Fruit fly (Drosophila melanogaster) whole organism, wandering third instar larva: ENCODE results near the gene Ir75d.

Source experiments
- Abd-B ChIP-seq: fragments of >200 bp; optimal IDR thresholded peaks from 2 replicates; lab custom pipeline; 2017; ENCODE audit warnings: missing biosample characterization, missing genetic modification characterization
- CrebA ChIP-seq: fragments of 200-800 bp; sonication (Bioruptor generic); optimal IDR thresholded peaks from 2 replicates; lab custom pipeline; 2016; ENCODE audit warnings: missing biosample characterization, mild to moderate bottlenecking, missing genetic modification characterization, borderline replicate concordance
- Hnf4 ChIP-seq: fragments of 200-800 bp; sonication (Bioruptor generic); optimal IDR thresholded peaks from 2 replicates; lab custom pipeline; 2016; ENCODE audit warnings: missing biosample characterization, mild to moderate bottlenecking, missing genetic modification characterization
- N ChIP-seq: fragments of >200 bp; optimal IDR thresholded peaks from 2 replicates; lab custom pipeline; 2018; ENCODE audit warnings: missing biosample characterization, missing external identifiers, missing genetic modification characterization
- Sp1 ChIP-seq: fragments of 200-800 bp; sonication (Bioruptor generic); optimal IDR thresholded peaks from 3 replicates; lab custom pipeline; 2019; ENCODE audit warnings: missing biosample characterization, mild to moderate bottlenecking, missing genetic modification characterization, moderate library complexity
- psq ChIP-seq: fragments of 200-800 bp; sonication (Bioruptor generic); optimal IDR thresholded peaks from 3 replicates; lab custom pipeline; 2017; ENCODE audit warnings: missing biosample characterization, mild to moderate bottlenecking, missing genetic modification characterization, moderate library complexity
- usp ChIP-seq: fragments of >200 bp; optimal IDR thresholded peaks from 2 replicates; lab custom pipeline; 2017; ENCODE audit warnings: missing biosample characterization, missing genetic modification characterization

DNA sequence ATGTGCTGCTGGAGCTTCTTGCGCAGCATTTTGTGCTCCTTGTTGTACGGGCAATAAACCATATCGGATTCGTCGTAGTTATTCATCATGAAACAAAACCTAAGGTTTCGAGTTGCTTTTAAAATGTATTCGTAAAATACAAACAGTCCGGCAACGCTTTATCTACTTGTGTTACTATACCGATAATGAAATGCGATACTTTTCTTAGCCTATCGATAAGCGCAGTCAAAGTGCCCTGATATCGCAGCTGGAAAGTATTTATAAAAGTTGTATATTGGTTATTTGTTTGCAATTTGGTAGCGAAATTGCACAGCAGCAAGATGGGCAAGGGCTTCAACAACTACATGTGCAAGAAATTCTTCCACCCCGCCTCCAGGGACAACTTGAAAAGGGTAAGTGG lies 9.6 kb downstream of the Ir75d start, which contains the start of the genes arx and CG6843:
- TF ChIP-seq N (no peak), Hnf4 (GFP tag; lab: Kevin White, UChicago) (no peak), usp (GFP tag; lab: Kevin White, UChicago) (no peak), CrebA (GFP tag; lab: Kevin White, UChicago) (no peak), psq (GFP tag; lab: Kevin White, UChicago) (peak; percentile 54), Sp1 (GFP tag; lab: Kevin White, UChicago) (no peak), Abd-B (no peak)
